Worm (Caenorhabditis elegans): ENCODE results near the gene C14A4.6.

The C14A4.6 gene

ce11 chrII:10555484-10556075 lies 39.0 kb downstream of the C14A4.6 start:
- TF ChIP-seq hlh-13 (GFP tag; optimal IDR thresholded peaks at IDR 0.05) (no peak), ceh-24 (tag; optimal IDR thresholded peaks at IDR 0.05) (no peak), ceh-19 (GFP tag; optimal IDR thresholded peaks at IDR 0.05) (no peak), unc-3 (GFP tag; conservative IDR thresholded peaks at IDR 0.05) (no peak), unc-3 (tag; optimal IDR thresholded peaks at IDR 0.05) (no peak), che-1 (tag; optimal IDR thresholded peaks at IDR 0.05) (no peak), hlh-8 (tag; optimal IDR thresholded peaks at IDR 0.05) (no peak), ceh-2 (tag; optimal IDR thresholded peaks at IDR 0.05) (no peak), ceh-9 (tag; optimal IDR thresholded peaks at IDR 0.05) (no peak), T23F11.4 (GFP tag; optimal IDR thresholded peaks at IDR 0.05) (no peak), ztf-16 (tag; optimal IDR thresholded peaks at IDR 0.05) (no peak), tbx-7 (tag; optimal IDR thresholded peaks at IDR 0.05) (no peak), npax-4 (tag; optimal IDR thresholded peaks at IDR 0.05) (no peak), eyg-1 (tag; optimal IDR thresholded peaks at IDR 0.05) (no peak), elt-4 (tag; optimal IDR thresholded peaks at IDR 0.05) (no peak), pha-2 (tag; optimal IDR thresholded peaks at IDR 0.05) (no peak), fkh-6 (tag; optimal IDR thresholded peaks at IDR 0.05) (no peak), fkh-10 (GFP tag; optimal IDR thresholded peaks at IDR 0.05) (no peak), C08G9.2 (tag; optimal IDR thresholded peaks at IDR 0.05) (no peak), K09A11.1 (tag; optimal IDR thresholded peaks at IDR 0.05; ENCODE audit: insufficient read depth) (no peak), sox-4 (tag; optimal IDR thresholded peaks at IDR 0.05) (no peak), zip-5 (tag; optimal IDR thresholded peaks at IDR 0.05) (no peak), nfya-1 (tag; optimal IDR thresholded peaks at IDR 0.05) (peak; percentile 4), pha-4 (tag; optimal IDR thresholded peaks at IDR 0.05) (no peak), hlh-15 (tag; optimal IDR thresholded peaks at IDR 0.05) (no peak), dmd-4 (tag; optimal IDR thresholded peaks at IDR 0.05; ENCODE audit: borderline replicate concordance) (no peak), pros-1 (tag; optimal IDR thresholded peaks at IDR 0.05) (no peak), ceh-34 (tag; optimal IDR thresholded peaks at IDR 0.05) (no peak), unc-55 (GFP tag; optimal IDR thresholded peaks at IDR 0.05) (peak; percentile 92), ceh-22 (tag; optimal IDR thresholded peaks at IDR 0.05) (no peak), ref-2 (tag; optimal IDR thresholded peaks at IDR 0.05) (peak; percentile 12), rnt-1 (tag; optimal IDR thresholded peaks at IDR 0.05) (no peak), elt-2 (tag; optimal IDR thresholded peaks at IDR 0.05) (no peak), ceh-6 (GFP tag; optimal IDR thresholded peaks at IDR 0.05) (no peak), ahr-1 (tag; optimal IDR thresholded peaks at IDR 0.05) (no peak), tbx-2 (tag; optimal IDR thresholded peaks at IDR 0.05) (peak; percentile 43), ceh-30 (tag; optimal IDR thresholded peaks at IDR 0.05) (no peak), ceh-18 (tag; optimal IDR thresholded peaks at IDR 0.05) (peak; percentile 55), K02D7.2 (tag; optimal IDR thresholded peaks at IDR 0.05) (no peak), fax-1 (tag; optimal IDR thresholded peaks at IDR 0.05) (no peak), syd-9 (tag; optimal IDR thresholded peaks at IDR 0.05) (no peak), Y22D7AL.16 (tag; optimal IDR thresholded peaks at IDR 0.05) (no peak), ama-1 (optimal IDR thresholded peaks at IDR 0.05) (no peak), ceh-48 (tag; optimal IDR thresholded peaks at IDR 0.05) (no peak), ets-4 (tag; optimal IDR thresholded peaks at IDR 0.05) (no peak)

DNA sequence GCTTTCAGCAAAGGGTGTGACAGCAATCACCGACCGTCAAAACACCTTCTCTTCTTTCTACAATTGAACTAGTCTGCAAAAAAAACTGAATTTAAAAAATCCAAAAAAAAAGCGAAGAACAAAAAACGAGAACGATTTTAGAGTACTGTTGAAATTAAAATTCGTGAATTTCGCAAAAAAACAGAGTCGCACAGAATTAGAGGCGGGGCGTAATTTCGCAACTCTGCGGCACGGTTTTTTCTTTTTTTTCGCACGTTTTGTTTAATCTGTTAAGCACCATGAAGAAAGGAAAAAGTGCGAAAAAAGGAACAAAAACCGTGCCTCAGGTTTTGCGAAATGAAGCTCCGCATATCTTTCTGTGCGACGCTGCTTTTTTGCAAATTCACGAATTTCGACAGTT lies 39.6 kb downstream of the C14A4.6 start, which contains the start of gene mnk-1:
TSS of gene mnk-1 (minus strand) at position 73 of the 400 bp plus-strand sequence.
- no peak for TF ChIP-seq tbx-7 (tag; optimal IDR thresholded peaks at IDR 0.05)
- no peak for TF ChIP-seq odd-2 (tag; optimal IDR thresholded peaks at IDR 0.05)
- no peak for TF ChIP-seq Y22D7AL.16 (tag; optimal IDR thresholded peaks at IDR 0.05)
- no peak for TF ChIP-seq nfya-1 (tag; optimal IDR thresholded peaks at IDR 0.05)
- no peak for TF ChIP-seq gmeb-2 (tag; optimal IDR thresholded peaks at IDR 0.05)
- TF ChIP-seq ceh-24 (tag; optimal IDR thresholded peaks at IDR 0.05): no peak
- no peak for TF ChIP-seq unc-55 (GFP tag; optimal IDR thresholded peaks at IDR 0.05)

Data from whole organism, late embryonic.